Fruit fly (Drosophila melanogaster) whole organism, embryonic: ENCODE measurements around the gene Acp62F.

Experiments
- Bgb ChIP-seq: fragments of 200-800 bp; sonication (Bioruptor generic); IDR thresholded peaks from 2 replicates; pipeline ENCODE4 v1.3.6; 2022; ENCODE audit warnings: missing biosample characterization, missing genetic modification characterization; ENCODE audit not compliant: partially characterized antibody
- CG4282 ChIP-seq: fragments of 200-800 bp; sonication (Bioruptor generic); optimal IDR thresholded peaks from 2 replicates; lab custom pipeline; 2016; ENCODE audit warnings: missing biosample characterization, missing genetic modification characterization
- CTCF ChIP-seq: fragments of 200-800 bp; sonication (Bioruptor generic); optimal IDR thresholded peaks from 2 replicates; lab custom pipeline; 2017; ENCODE audit warnings: missing biosample characterization, mild to moderate bottlenecking, missing genetic modification characterization, moderate library complexity
- Six4 ChIP-seq: fragments of 200-800 bp; sonication (Bioruptor generic); optimal IDR thresholded peaks from 2 replicates; lab custom pipeline; 2016; ENCODE audit warnings: missing biosample characterization, missing genetic modification characterization
- aop ChIP-seq: fragments of 200-800 bp; sonication (Bioruptor generic); IDR thresholded peaks from 2 replicates; pipeline ENCODE4 v1.3.6; 2022; ENCODE audit warnings: missing biosample characterization, missing genetic modification characterization
- ase ChIP-seq: fragments of 200-800 bp; sonication (Bioruptor generic); IDR thresholded peaks from 3 replicates; pipeline ENCODE4 v1.3.6; 2022; ENCODE audit warnings: missing biosample characterization, missing genetic modification characterization
- pho ChIP-seq: fragments of 200-800 bp; sonication (Bioruptor generic); optimal IDR thresholded peaks from 2 replicates; lab custom pipeline; 2016; ENCODE audit warnings: missing biosample characterization, missing genetic modification characterization
- sim ChIP-seq: fragments of 200-800 bp; sonication (Bioruptor generic); IDR thresholded peaks from 2 replicates; pipeline ENCODE4 v1.3.6; 2022; ENCODE audit warnings: missing biosample characterization, missing genetic modification characterization
- toy ChIP-seq: fragments of 200-800 bp; sonication (Bioruptor generic); IDR thresholded peaks from 2 replicates; pipeline ENCODE4 v1.3.6; 2022; ENCODE audit warnings: missing biosample characterization, missing genetic modification characterization

dm6 chr3L:2782678-2783027 is 43.1 kb downstream of the Acp62F start:
- TF ChIP-seq pho (GFP tag; lab: Kevin White, UChicago) (no peak), Bgb (GFP tag; lab: Robert Waterston, UW) (no peak), Six4 (GFP tag; lab: Kevin White, UChicago) (no peak), CG4282 (GFP tag; lab: Kevin White, UChicago) (no peak), CTCF (GFP tag; lab: Kevin White, UChicago) (no peak), ase (GFP tag; lab: Robert Waterston, UW) (no peak), aop (GFP tag; lab: Robert Waterston, UW) (no peak), toy (GFP tag; lab: Robert Waterston, UW) (no peak), sim (GFP tag; lab: Robert Waterston, UW) (no peak)
